Worm (Caenorhabditis elegans): ENCODE measurements around the gene taf-11.3.

- TF ChIP-seq ceh-82 (tag; optimal IDR thresholded peaks at IDR 0.05) (no peak), zag-1 (tag; optimal IDR thresholded peaks at IDR 0.05) (no peak), mbf-1 (tag; optimal IDR thresholded peaks at IDR 0.05) (no peak), mab-5 (tag; optimal IDR thresholded peaks at IDR 0.05) (no peak), sma-9 (GFP tag; optimal IDR thresholded peaks at IDR 0.05) (no peak), sma-9 (tag; optimal IDR thresholded peaks at IDR 0.05) (no peak), elt-3 (tag; optimal IDR thresholded peaks at IDR 0.05) (no peak), ceh-16 (tag; optimal IDR thresholded peaks at IDR 0.05) (no peak), ama-1 (optimal IDR thresholded peaks at IDR 0.05) (no peak), dmd-4 (tag; optimal IDR thresholded peaks at IDR 0.05) (no peak), skn-1 (tag; optimal IDR thresholded peaks at IDR 0.05) (no peak), aly-2 (tag; optimal IDR thresholded peaks at IDR 0.05) (no peak), elt-1 (tag; optimal IDR thresholded peaks at IDR 0.05) (no peak), mdl-1 (tag; optimal IDR thresholded peaks at IDR 0.05) (no peak), lin-13 (GFP tag; optimal IDR thresholded peaks at IDR 0.05) (no peak)
These were observed 13.8 kb upstream of the taf-11.3 start for ce11 chrIII:10518884-10519283.

Data from whole organism, L2 larva.